Worm (Caenorhabditis elegans) whole organism, mixed stage, embryonic: ENCODE data around the gene taf-12.

Experiments used
- M03D4.4 ChIP-seq: sonication (generic microtip); optimal IDR thresholded peaks from 2 replicates; lab custom pipeline; 2017; ENCODE audit warnings: mild to moderate bottlenecking, missing genetic modification characterization, missing compliant biosample characterization
- bed-3 ChIP-seq: fragments of 200-800 bp; sonication (Bioruptor generic); optimal IDR thresholded peaks from 3 replicates; lab custom pipeline; 2018; ENCODE audit warnings: mild to moderate bottlenecking, missing genetic modification characterization, moderate library complexity, missing compliant biosample characterization
- blmp-1 ChIP-seq: fragments of 150-350 bp; optimal IDR thresholded peaks from 2 replicates; lab custom pipeline; 2014; ENCODE audit warnings: missing biosample characterization, missing genetic modification characterization
- ceh-39 ChIP-seq: fragments of 150-350 bp; optimal IDR thresholded peaks from 2 replicates; lab custom pipeline; 2014; ENCODE audit warnings: missing biosample characterization, missing genetic modification characterization
- ceh-43 ChIP-seq: fragments of 200-800 bp; sonication (Bioruptor generic); optimal IDR thresholded peaks from 2 replicates; lab custom pipeline; 2018; ENCODE audit warnings: mild to moderate bottlenecking, missing genetic modification characterization, moderate library complexity, missing compliant biosample characterization
- ceh-83 ChIP-seq: fragments of 200-800 bp; sonication (Bioruptor generic); optimal IDR thresholded peaks from 2 replicates; lab custom pipeline; 2018; ENCODE audit warnings: mild to moderate bottlenecking, missing genetic modification characterization, missing compliant biosample characterization
- ces-1 ChIP-seq: fragments of 150-350 bp; optimal IDR thresholded peaks from 2 replicates; lab custom pipeline; 2014; ENCODE audit warnings: missing biosample characterization, missing genetic modification reagents, missing genetic modification characterization
- cnd-1 ChIP-seq: fragments of 200-800 bp; sonication (Bioruptor generic); optimal IDR thresholded peaks from 2 replicates; lab custom pipeline; 2018; ENCODE audit warnings: mild to moderate bottlenecking, missing genetic modification characterization, missing compliant biosample characterization
- drap-1 ChIP-seq: fragments of 200-800 bp; sonication (Bioruptor generic); optimal IDR thresholded peaks from 3 replicates; lab custom pipeline; 2018; ENCODE audit warnings: mild to moderate bottlenecking, missing genetic modification characterization, missing compliant biosample characterization
- elt-1 ChIP-seq: sonication (generic microtip); optimal IDR thresholded peaks from 2 replicates; lab custom pipeline; 2017; ENCODE audit warnings: missing genetic modification characterization, mild to moderate bottlenecking, missing compliant biosample characterization, antibody characterized with exemption, moderate library complexity, borderline replicate concordance; ENCODE audit not compliant: insufficient read depth
- flh-1 ChIP-seq: fragments of 200-800 bp; sonication (Bioruptor generic); optimal IDR thresholded peaks from 2 replicates; lab custom pipeline; 2018; ENCODE audit warnings: mild to moderate bottlenecking, missing genetic modification characterization, moderate library complexity, missing compliant biosample characterization
- ham-2 ChIP-seq: fragments of 200-800 bp; sonication (Bioruptor generic); optimal IDR thresholded peaks from 2 replicates; lab custom pipeline; 2018; ENCODE audit warnings: mild to moderate bottlenecking, missing genetic modification characterization, missing compliant biosample characterization
- hlh-1 ChIP-seq: fragments of 150-350 bp; optimal IDR thresholded peaks from 2 replicates; lab custom pipeline; 2014; ENCODE audit warnings: missing biosample characterization, missing genetic modification reagents, missing genetic modification characterization
- lin-13 ChIP-seq: fragments of 150-350 bp; optimal IDR thresholded peaks from 2 replicates; lab custom pipeline; 2014; ENCODE audit warnings: missing biosample characterization, missing genetic modification characterization
- lin-32 ChIP-seq: fragments of 200-800 bp; sonication (Bioruptor generic); optimal IDR thresholded peaks from 2 replicates; lab custom pipeline; 2018; ENCODE audit warnings: mild to moderate bottlenecking, missing genetic modification characterization, missing compliant biosample characterization
- lsy-2 ChIP-seq: fragments of 150-350 bp; optimal IDR thresholded peaks from 2 replicates; lab custom pipeline; 2014; ENCODE audit warnings: missing biosample characterization, missing genetic modification characterization
- mab-5 ChIP-seq: fragments of 150-350 bp; optimal IDR thresholded peaks from 2 replicates; lab custom pipeline; 2014; ENCODE audit warnings: missing biosample characterization, missing genetic modification characterization
- mep-1 ChIP-seq: fragments of 150-350 bp; optimal IDR thresholded peaks from 2 replicates; lab custom pipeline; 2017; ENCODE audit warnings: missing biosample characterization, missing genetic modification reagents, missing genetic modification characterization, inconsistent platforms
- mls-2 ChIP-seq: sonication (generic microtip); optimal IDR thresholded peaks from 2 replicates; lab custom pipeline; 2016; ENCODE audit warnings: mild to moderate bottlenecking, missing genetic modification characterization, moderate library complexity, missing compliant biosample characterization
- nhr-12 ChIP-seq: fragments of 150-350 bp; optimal IDR thresholded peaks from 2 replicates; lab custom pipeline; 2014; ENCODE audit warnings: missing biosample characterization, missing genetic modification characterization
- nhr-2 ChIP-seq: fragments of 150-350 bp; optimal IDR thresholded peaks from 2 replicates; lab custom pipeline; 2014; ENCODE audit warnings: missing biosample characterization, missing genetic modification characterization
- nhr-237 ChIP-seq: fragments of 150-350 bp; optimal IDR thresholded peaks from 2 replicates; lab custom pipeline; 2014; ENCODE audit warnings: missing biosample characterization, missing genetic modification characterization
- nhr-28 ChIP-seq: fragments of 150-350 bp; optimal IDR thresholded peaks from 2 replicates; lab custom pipeline; 2014; ENCODE audit warnings: missing biosample characterization, missing genetic modification characterization
- nhr-76 ChIP-seq: sonication (generic microtip); optimal IDR thresholded peaks from 2 replicates; lab custom pipeline; 2017; ENCODE audit warnings: missing biosample characterization, missing genetic modification characterization
- pha-4 ChIP-seq: fragments of 150-350 bp; optimal IDR thresholded peaks from 2 replicates; lab custom pipeline; 2018; ENCODE audit warnings: missing biosample characterization, missing genetic modification reagents, missing genetic modification characterization
- sem-2 ChIP-seq: fragments of 200-800 bp; sonication (Bioruptor generic); optimal IDR thresholded peaks from 2 replicates; lab custom pipeline; 2018; ENCODE audit warnings: mild to moderate bottlenecking, missing genetic modification characterization, missing compliant biosample characterization
- snpc-4 ChIP-seq: fragments of 150-350 bp; optimal IDR thresholded peaks from 2 replicates; lab custom pipeline; 2014; ENCODE audit warnings: missing biosample characterization, missing genetic modification characterization
- sptf-1 ChIP-seq: sonication (generic microtip); optimal IDR thresholded peaks from 2 replicates; lab custom pipeline; 2017; ENCODE audit warnings: mild to moderate bottlenecking, missing genetic modification characterization, moderate library complexity, missing compliant biosample characterization
- unc-120 ChIP-seq: sonication (generic microtip); optimal IDR thresholded peaks from 2 replicates; lab custom pipeline; 2017; ENCODE audit warnings: missing genetic modification characterization, missing compliant biosample characterization; ENCODE audit not compliant: poor library complexity, severe bottlenecking
- unc-62 ChIP-seq: fragments of 150-350 bp; optimal IDR thresholded peaks from 2 replicates; lab custom pipeline; 2014; ENCODE audit warnings: missing biosample characterization, missing genetic modification reagents, missing genetic modification characterization
- ztf-11 ChIP-seq: fragments of 150-350 bp; optimal IDR thresholded peaks from 2 replicates; lab custom pipeline; 2014; ENCODE audit warnings: missing biosample characterization, missing genetic modification characterization

Gene taf-12

ce11 chrIII:11826118-11826517 lies 43.0 kb downstream of the taf-12 start, which contains the start of gene rsp-8:
Gene rsp-8 (plus strand): TSS chrIII:11826418.
- TF ChIP-seq ces-1 (no peak), bed-3 (GFP tag; lab: Kevin White, UChicago) (no peak), snpc-4 (tag; lab: Kevin White, UChicago) (no peak), lsy-2 (tag; lab: Kevin White, UChicago) (no peak), cnd-1 (tag; lab: Kevin White, UChicago) (no peak), M03D4.4 (tag; lab: Kevin White, UChicago) (no peak), ham-2 (GFP tag; lab: Kevin White, UChicago) (no peak), sptf-1 (tag; lab: Kevin White, UChicago) (no peak), mls-2 (tag; lab: Kevin White, UChicago) (no peak), nhr-12 (tag; lab: Kevin White, UChicago) (no peak), mep-1 (tag; lab: Kevin White, UChicago) (no peak), blmp-1 (no peak), ceh-39 (tag; lab: Kevin White, UChicago) (no peak), nhr-28 (tag; lab: Kevin White, UChicago) (no peak)

ce11 chrIII:11825654-11826053 lies 43.4 kb downstream of the taf-12 start:
- TF ChIP-seq ceh-83 (GFP tag; lab: Kevin White, UChicago) (no peak), ceh-43 (GFP tag; lab: Kevin White, UChicago) (peak; percentile 39), bed-3 (GFP tag; lab: Kevin White, UChicago) (no peak), pha-4 (tag; lab: Kevin White, UChicago) (peak; percentile 66), lin-13 (tag; lab: Kevin White, UChicago) (peak; percentile 80), cnd-1 (tag; lab: Kevin White, UChicago) (peak; percentile 10), lsy-2 (tag; lab: Kevin White, UChicago) (peak; percentile 77), ces-1 (peak; percentile 50), nhr-2 (tag; lab: Kevin White, UChicago) (no peak), lin-32 (GFP tag; lab: Kevin White, UChicago) (no peak), sem-2 (GFP tag; lab: Kevin White, UChicago) (no peak), sptf-1 (tag; lab: Kevin White, UChicago) (no peak), mab-5 (tag; lab: Kevin White, UChicago) (peak; percentile 14), mep-1 (tag; lab: Kevin White, UChicago) (peak; percentile 71), hlh-1 (tag; lab: Kevin White, UChicago) (peak; percentile 65), ceh-39 (tag; lab: Kevin White, UChicago) (peak; percentile 89), elt-1 (tag; lab: Kevin White, UChicago) (no peak), ham-2 (GFP tag; lab: Kevin White, UChicago) (no peak), nhr-12 (tag; lab: Kevin White, UChicago) (no peak), mls-2 (tag; lab: Kevin White, UChicago) (peak; percentile 42)

ce11 chrIII:11824580-11824979 lies 44.5 kb downstream of the taf-12 start:
- TF ChIP-seq M03D4.4 (tag; lab: Kevin White, UChicago) (no peak), sptf-1 (tag; lab: Kevin White, UChicago) (no peak), elt-1 (tag; lab: Kevin White, UChicago) (no peak), pha-4 (tag; lab: Kevin White, UChicago) (no peak), ceh-83 (GFP tag; lab: Kevin White, UChicago) (no peak), unc-62 (GFP tag; lab: Kevin White, UChicago) (no peak), sem-2 (GFP tag; lab: Kevin White, UChicago) (no peak), lin-13 (tag; lab: Kevin White, UChicago) (no peak), ceh-39 (tag; lab: Kevin White, UChicago) (no peak), snpc-4 (tag; lab: Kevin White, UChicago) (no peak), drap-1 (GFP tag; lab: Kevin White, UChicago) (no peak), cnd-1 (tag; lab: Kevin White, UChicago) (no peak), ceh-43 (GFP tag; lab: Kevin White, UChicago) (no peak), flh-1 (GFP tag; lab: Kevin White, UChicago) (no peak), nhr-12 (tag; lab: Kevin White, UChicago) (no peak), nhr-2 (tag; lab: Kevin White, UChicago) (no peak), blmp-1 (no peak), mab-5 (tag; lab: Kevin White, UChicago) (no peak), hlh-1 (tag; lab: Kevin White, UChicago) (no peak), mls-2 (tag; lab: Kevin White, UChicago) (no peak)
- TF ChIP-seq, all 35 proteins: peak for 0

- no peak for TF ChIP-seq unc-120 (tag; lab: Kevin White, UChicago)
- TF ChIP-seq ztf-11 (tag; lab: Kevin White, UChicago): no peak
- no peak for TF ChIP-seq nhr-76 (tag; lab: Kevin White, UChicago)
- TF ChIP-seq ceh-43 (GFP tag; lab: Kevin White, UChicago): no peak
- no peak for TF ChIP-seq sptf-1 (tag; lab: Kevin White, UChicago)
- no peak for TF ChIP-seq nhr-28 (tag; lab: Kevin White, UChicago)
- TF ChIP-seq M03D4.4 (tag; lab: Kevin White, UChicago): no peak
- no peak for TF ChIP-seq pha-4 (tag; lab: Kevin White, UChicago)
- TF ChIP-seq ceh-39 (tag; lab: Kevin White, UChicago): no peak
- TF ChIP-seq lin-32 (GFP tag; lab: Kevin White, UChicago): no peak
- TF ChIP-seq bed-3 (GFP tag; lab: Kevin White, UChicago): no peak
- no peak for TF ChIP-seq mls-2 (tag; lab: Kevin White, UChicago)
- TF ChIP-seq sem-2 (GFP tag; lab: Kevin White, UChicago): no peak
- TF ChIP-seq lin-13 (tag; lab: Kevin White, UChicago): no peak
- TF ChIP-seq nhr-237: no peak
Measured at ce11 chrIII:11824088-11824487, 45.0 kb downstream of the taf-12 start.
